Fruit fly (Drosophila melanogaster) whole organism, wandering third instar larva: ENCODE measurements around the gene CG13409.

Experiments used
- Abd-B ChIP-seq: fragments of >200 bp; optimal IDR thresholded peaks from 2 replicates; lab custom pipeline; 2017; ENCODE audit warnings: missing biosample characterization, missing genetic modification characterization
- CrebA ChIP-seq: fragments of 200-800 bp; sonication (Bioruptor generic); optimal IDR thresholded peaks from 2 replicates; lab custom pipeline; 2016; ENCODE audit warnings: missing biosample characterization, mild to moderate bottlenecking, missing genetic modification characterization, borderline replicate concordance
- Dfd ChIP-seq: fragments of >200 bp; optimal IDR thresholded peaks from 2 replicates; lab custom pipeline; 2017; ENCODE audit warnings: missing biosample characterization, missing genetic modification characterization
- GATAd ChIP-seq: sonication (Bioruptor generic); optimal IDR thresholded peaks from 2 replicates; lab custom pipeline; 2016; ENCODE audit warnings: missing biosample characterization, missing genetic modification characterization
- HLH106 ChIP-seq: fragments of 200-800 bp; optimal IDR thresholded peaks from 3 replicates; lab custom pipeline; 2019; ENCODE audit warnings: missing biosample characterization, mild to moderate bottlenecking, missing genetic modification characterization, moderate library complexity
- Hnf4 ChIP-seq: fragments of 200-800 bp; sonication (Bioruptor generic); optimal IDR thresholded peaks from 2 replicates; lab custom pipeline; 2016; ENCODE audit warnings: missing biosample characterization, mild to moderate bottlenecking, missing genetic modification characterization
- Hr78 ChIP-seq: fragments of >200 bp; optimal IDR thresholded peaks from 2 replicates; lab custom pipeline; 2017; ENCODE audit warnings: missing biosample characterization, missing genetic modification characterization
- Hr83 ChIP-seq: fragments of 200-300 bp; sonication (Bioruptor generic); optimal IDR thresholded peaks from 2 replicates; lab custom pipeline; 2016; ENCODE audit warnings: missing biosample characterization, mild to moderate bottlenecking, missing genetic modification characterization, moderate library complexity; ENCODE audit not compliant: poor library complexity, severe bottlenecking
- Jra ChIP-seq: sonication (Bioruptor generic); optimal IDR thresholded peaks from 2 replicates; lab custom pipeline; 2016; ENCODE audit warnings: missing biosample characterization, missing genetic modification characterization
- Myc ChIP-seq: fragments of >200 bp; optimal IDR thresholded peaks from 2 replicates; lab custom pipeline; 2017
- N ChIP-seq: fragments of >200 bp; optimal IDR thresholded peaks from 2 replicates; lab custom pipeline; 2018; ENCODE audit warnings: missing biosample characterization, missing external identifiers, missing genetic modification characterization
- Rel ChIP-seq, 2 experiments: fragments of 200-800 bp; sonication (Bioruptor generic) in 1 of 2; optimal IDR thresholded peaks; 2 replicates in 1 of 2; 3 replicates in 1 of 2; lab custom pipeline; 2016 to 2019; ENCODE audit warnings: mild to moderate bottlenecking in 2 of 2, missing biosample characterization in 2 of 2, missing genetic modification characterization in 2 of 2, moderate library complexity in 1 of 2
- Sp1 ChIP-seq: fragments of 200-800 bp; sonication (Bioruptor generic); optimal IDR thresholded peaks from 3 replicates; lab custom pipeline; 2019; ENCODE audit warnings: missing biosample characterization, mild to moderate bottlenecking, missing genetic modification characterization, moderate library complexity
- Vsx2 ChIP-seq: fragments of 200-300, 225-300 bp; sonication (Bioruptor generic); optimal IDR thresholded peaks from 2 replicates; lab custom pipeline; 2018; ENCODE audit warnings: missing biosample characterization, missing genetic modification characterization; ENCODE audit not compliant: partially characterized antibody
- br ChIP-seq: fragments of 200-800 bp; sonication (Bioruptor generic); optimal IDR thresholded peaks from 2 replicates; lab custom pipeline; 2016; ENCODE audit warnings: missing biosample characterization, missing genetic modification characterization
- brk ChIP-seq: fragments of 200-800 bp; sonication (Bioruptor generic); optimal IDR thresholded peaks from 2 replicates; lab custom pipeline; 2016; ENCODE audit warnings: missing biosample characterization, mild to moderate bottlenecking, missing genetic modification characterization
- dl ChIP-seq, 2 experiments: fragments of 175-275, 200-275 bp in 1 of 2; fragments of 200-275 bp in 1 of 2; sonication (Bioruptor generic); optimal IDR thresholded peaks; lab custom pipeline; 2018; ENCODE audit warnings: mild to moderate bottlenecking in 2 of 2, missing biosample characterization in 2 of 2, missing genetic modification characterization in 2 of 2, moderate library complexity in 2 of 2; ENCODE audit not compliant: partially characterized antibody in 2 of 2, insufficient read depth in 1 of 2
- dmrt93B ChIP-seq: fragments of 200-800 bp; sonication (Bioruptor generic); optimal IDR thresholded peaks from 2 replicates; lab custom pipeline; 2018; ENCODE audit warnings: missing biosample characterization, mild to moderate bottlenecking, missing genetic modification characterization
- dsf ChIP-seq: sonication (Bioruptor generic); optimal IDR thresholded peaks from 2 replicates; lab custom pipeline; 2016; ENCODE audit warnings: missing biosample characterization, missing genetic modification characterization, borderline replicate concordance
- ey ChIP-seq: fragments of 200-800 bp; sonication (Bioruptor generic); optimal IDR thresholded peaks from 2 replicates; lab custom pipeline; 2016; ENCODE audit warnings: missing biosample characterization, missing genetic modification characterization
- foxo ChIP-seq, 2 experiments: fragments of 200-800 bp; sonication (Bioruptor generic); optimal IDR thresholded peaks; 2 replicates in 1 of 2; 3 replicates in 1 of 2; lab custom pipeline; 2016 to 2017; ENCODE audit warnings: missing biosample characterization in 2 of 2, missing genetic modification characterization in 2 of 2
- h ChIP-seq: fragments of 200-800 bp; sonication (Bioruptor generic); optimal IDR thresholded peaks from 3 replicates; lab custom pipeline; 2016; ENCODE audit warnings: missing biosample characterization, mild to moderate bottlenecking, missing genetic modification characterization
- pan ChIP-seq: fragments of >200 bp; optimal IDR thresholded peaks from 2 replicates; lab custom pipeline; 2017
- psq ChIP-seq: fragments of 200-800 bp; sonication (Bioruptor generic); optimal IDR thresholded peaks from 3 replicates; lab custom pipeline; 2017; ENCODE audit warnings: missing biosample characterization, mild to moderate bottlenecking, missing genetic modification characterization, moderate library complexity
- sage ChIP-seq: fragments of 200-800 bp; sonication (Bioruptor generic); optimal IDR thresholded peaks from 2 replicates; lab custom pipeline; 2016; ENCODE audit warnings: missing biosample characterization, mild to moderate bottlenecking, missing genetic modification characterization
- sv ChIP-seq: fragments of 200-800 bp; sonication (Bioruptor generic); optimal IDR thresholded peaks from 3 replicates; lab custom pipeline; 2016; ENCODE audit warnings: missing biosample characterization, missing genetic modification characterization
- tai ChIP-seq: sonication (Bioruptor generic); optimal IDR thresholded peaks from 2 replicates; lab custom pipeline; 2016; ENCODE audit warnings: missing biosample characterization, missing genetic modification characterization
- usp ChIP-seq: fragments of >200 bp; optimal IDR thresholded peaks from 2 replicates; lab custom pipeline; 2017; ENCODE audit warnings: missing biosample characterization, missing genetic modification characterization
- woc ChIP-seq: sonication (Bioruptor generic); optimal IDR thresholded peaks from 2 replicates; lab custom pipeline; 2016; ENCODE audit warnings: missing biosample characterization, mild to moderate bottlenecking, missing genetic modification characterization

The CG13409 gene

dm6 chr3R:22031738-22032137 is at the start of gene CG13409:
Gene CG13409 (minus strand): TSS chr3R:22031900.
- TF ChIP-seq N (GFP tag; lab: Kevin White, UChicago), result no peak
- no peak for TF ChIP-seq tai (GFP tag; lab: Kevin White, UChicago)
- TF ChIP-seq foxo (GFP tag; optimal IDR thresholded peaks at IDR 0.05; lab: Kevin White, UChicago), result no peak
- TF ChIP-seq dl (GFP tag; optimal IDR thresholded peaks at IDR 0.05; lab: Kevin White, UChicago; ENCODE audit: insufficient read depth in 1 of 2, partially characterized antibody in 2 of 2), result no peak
- TF ChIP-seq Dfd (GFP tag; lab: Kevin White, UChicago), result no peak
- TF ChIP-seq brk, result no peak
- no peak for TF ChIP-seq ey (GFP tag; lab: Kevin White, UChicago)
- no peak for TF ChIP-seq pan
- no peak for TF ChIP-seq GATAd (GFP tag; lab: Kevin White, UChicago)
- no peak for TF ChIP-seq Hnf4 (GFP tag; lab: Kevin White, UChicago)
- no peak for TF ChIP-seq sv (GFP tag; lab: Kevin White, UChicago)
- no peak for TF ChIP-seq Jra (GFP tag; lab: Kevin White, UChicago)
- TF ChIP-seq CrebA (GFP tag; lab: Kevin White, UChicago), result no peak
- no peak for TF ChIP-seq h (GFP tag; lab: Kevin White, UChicago)
- no peak for TF ChIP-seq Vsx2 (GFP tag; lab: Kevin White, UChicago)
- no peak for TF ChIP-seq HLH106
- TF ChIP-seq woc (GFP tag; lab: Kevin White, UChicago), result no peak
- TF ChIP-seq, all 38 proteins: peak for 0

dm6 chr3R:22080161-22080560 is 48.5 kb upstream of the CG13409 start, which contains the start of gene CG13408:
Gene CG13408 (plus strand): TSS chr3R:22080382.
- TF ChIP-seq sv (GFP tag; lab: Kevin White, UChicago), result no peak
- TF ChIP-seq N (GFP tag; lab: Kevin White, UChicago), result no peak
- TF ChIP-seq foxo (GFP tag; optimal IDR thresholded peaks at IDR 0.05; lab: Kevin White, UChicago), result no peak
- TF ChIP-seq sage (GFP tag; lab: Kevin White, UChicago), result no peak
- no peak for TF ChIP-seq tai (GFP tag; lab: Kevin White, UChicago)
- no peak for TF ChIP-seq GATAd (GFP tag; lab: Kevin White, UChicago)
- TF ChIP-seq brk, result no peak
- no peak for TF ChIP-seq Myc (lab: Kevin White, UChicago)
- TF ChIP-seq Vsx2 (GFP tag; lab: Kevin White, UChicago), result no peak
- TF ChIP-seq br (GFP tag; lab: Kevin White, UChicago), result no peak
- TF ChIP-seq Abd-B (GFP tag; lab: Kevin White, UChicago), result no peak
- TF ChIP-seq usp (GFP tag; lab: Kevin White, UChicago), result no peak
- no peak for TF ChIP-seq psq (GFP tag; lab: Kevin White, UChicago)
- no peak for TF ChIP-seq Hr78
- TF ChIP-seq h (GFP tag; lab: Kevin White, UChicago), result no peak
- no peak for TF ChIP-seq dmrt93B (GFP tag; lab: Kevin White, UChicago)

- TF ChIP-seq sage (GFP tag; lab: Kevin White, UChicago), result no peak
- TF ChIP-seq Myc (lab: Kevin White, UChicago), result peak; percentile 18
These were observed 40.9 kb upstream of the CG13409 start for dm6 chr3R:22072553-22072952.

DNA sequence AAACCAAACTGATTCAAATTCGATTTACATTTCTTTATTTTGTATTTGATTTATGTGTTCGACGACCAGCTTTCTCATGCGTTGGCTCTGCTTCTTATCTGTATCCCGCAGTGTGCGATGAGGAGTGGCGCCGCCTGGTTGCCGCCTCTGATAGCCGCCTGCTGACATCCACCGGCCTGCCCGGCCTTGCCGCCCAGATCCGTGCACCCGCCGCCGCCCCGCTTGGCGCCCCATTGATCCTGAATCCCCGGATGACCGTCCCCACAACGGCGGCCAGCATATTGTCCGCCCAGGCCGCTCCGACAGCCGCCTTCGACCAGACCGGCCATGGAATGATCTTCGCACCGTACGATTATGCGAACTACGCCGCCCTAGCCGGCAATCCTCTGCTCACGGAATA is 39.9 kb upstream of the CG13409 start:
- TF ChIP-seq Dfd (GFP tag; lab: Kevin White, UChicago) (peak; percentile 82), Rel (GFP tag; optimal IDR thresholded peaks at IDR 0.05; lab: Kevin White, UChicago) (no peak), Rel (tag; optimal IDR thresholded peaks at IDR 0.05; lab: Kevin White, UChicago) (no peak), Hr78 (no peak), dsf (no peak), usp (GFP tag; lab: Kevin White, UChicago) (no peak), Sp1 (GFP tag; lab: Kevin White, UChicago) (no peak), psq (GFP tag; lab: Kevin White, UChicago) (no peak)

DNA sequence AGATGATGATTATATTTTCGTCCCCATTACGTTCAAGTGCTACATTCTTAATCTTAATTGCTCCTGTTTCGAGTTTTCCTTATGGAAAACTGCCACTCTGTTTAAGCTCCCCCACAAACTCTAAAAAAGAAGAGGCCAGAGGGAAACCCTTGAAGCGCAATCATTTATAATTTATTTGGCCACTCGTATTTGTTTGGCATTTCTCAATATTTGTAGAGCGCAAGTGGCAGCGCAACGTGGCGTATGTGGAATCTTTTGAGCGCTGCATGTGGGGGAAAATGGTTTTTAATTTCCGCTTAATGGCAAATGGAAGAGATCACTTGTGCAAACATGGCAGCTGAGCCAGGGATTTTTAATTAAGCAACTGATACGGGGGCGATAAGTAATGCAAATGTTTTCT is 35.5 kb upstream of the CG13409 start:
- TF ChIP-seq sv (GFP tag; lab: Kevin White, UChicago) (no peak), Hr83 (GFP tag; lab: Kevin White, UChicago) (peak; percentile 25)

- TF ChIP-seq Rel (GFP tag; optimal IDR thresholded peaks at IDR 0.05; lab: Kevin White, UChicago) (no peak), Rel (tag; optimal IDR thresholded peaks at IDR 0.05; lab: Kevin White, UChicago) (peak; percentile 10), brk (no peak)
These were observed 34.7 kb upstream of the CG13409 start for dm6 chr3R:22066440-22066839.
